Worm (Caenorhabditis elegans) whole organism, L3 larva: ENCODE measurements around the gene Y49F6B.20.

ENCODE experiments used
- ama-1 ChIP-seq: fragments of 150-350 bp; optimal IDR thresholded peaks from 2 replicates; lab custom pipeline; 2018
- ceh-82 ChIP-seq: fragments of 150-350 bp; optimal IDR thresholded peaks from 2 replicates; lab custom pipeline; 2014; ENCODE audit warnings: missing biosample characterization, missing genetic modification characterization
- ceh-9 ChIP-seq: sonication (generic microtip); optimal IDR thresholded peaks from 2 replicates; lab custom pipeline; 2018; ENCODE audit warnings: missing biosample characterization, missing genetic modification characterization
- daf-12 ChIP-seq: fragments of 150-350 bp; optimal IDR thresholded peaks from 2 replicates; lab custom pipeline; 2014; ENCODE audit warnings: missing biosample characterization, missing genetic modification reagents, missing genetic modification characterization
- egl-27 ChIP-seq: sonication (generic microtip); optimal IDR thresholded peaks from 4 replicates; lab custom pipeline; 2017; ENCODE audit warnings: missing biosample characterization, missing genetic modification reagents, missing genetic modification characterization
- elt-1 ChIP-seq: fragments of 150-350 bp; optimal IDR thresholded peaks from 2 replicates; lab custom pipeline; 2014; ENCODE audit warnings: missing biosample characterization, missing genetic modification characterization
- elt-2 ChIP-seq: sonication (generic microtip); optimal IDR thresholded peaks from 2 replicates; lab custom pipeline; 2016; ENCODE audit warnings: missing genetic modification reagents, mild to moderate bottlenecking, missing genetic modification characterization, missing compliant biosample characterization
- hmg-11 ChIP-seq: sonication (generic microtip); optimal IDR thresholded peaks from 2 replicates; lab custom pipeline; 2016; ENCODE audit warnings: missing genetic modification characterization, missing compliant biosample characterization
- jun-1 ChIP-seq: fragments of 150-350 bp; optimal IDR thresholded peaks from 2 replicates; lab custom pipeline; 2014; ENCODE audit warnings: missing biosample characterization, missing genetic modification reagents, missing genetic modification characterization
- lin-15B ChIP-seq: fragments of 150-350 bp; optimal IDR thresholded peaks from 2 replicates; lab custom pipeline; 2014; ENCODE audit warnings: missing biosample characterization, missing genetic modification characterization
- lsy-12 ChIP-seq: sonication (generic microtip); optimal IDR thresholded peaks from 2 replicates; lab custom pipeline; 2016; ENCODE audit warnings: mild to moderate bottlenecking, missing genetic modification characterization, missing compliant biosample characterization
- nfya-1 ChIP-seq: sonication (generic microtip); optimal IDR thresholded peaks from 2 replicates; lab custom pipeline; 2017; ENCODE audit warnings: missing genetic modification characterization, mild to moderate bottlenecking, missing compliant biosample characterization, antibody characterized with exemption, moderate library complexity; ENCODE audit not compliant: insufficient read depth
- nhr-11 ChIP-seq: fragments of 150-350 bp; optimal IDR thresholded peaks from 2 replicates; lab custom pipeline; 2014; ENCODE audit warnings: missing biosample characterization, missing genetic modification characterization
- nhr-28 ChIP-seq: fragments of 150-350 bp; optimal IDR thresholded peaks from 2 replicates; lab custom pipeline; 2014; ENCODE audit warnings: missing biosample characterization, missing genetic modification characterization
- pha-4 ChIP-seq: fragments of 150-350 bp; optimal IDR thresholded peaks from 2 replicates; lab custom pipeline; 2014; ENCODE audit warnings: missing biosample characterization, missing genetic modification reagents, missing genetic modification characterization
- unc-62 ChIP-seq: fragments of 150-350 bp; sonication (generic microtip); optimal IDR thresholded peaks from 4 replicates; lab custom pipeline; 2014; ENCODE audit warnings: missing biosample characterization, missing genetic modification reagents, missing genetic modification characterization
- zag-1 ChIP-seq: fragments of 150-350 bp; optimal IDR thresholded peaks from 2 replicates; lab custom pipeline; 2014; ENCODE audit warnings: missing biosample characterization, missing genetic modification characterization
- ztf-11 ChIP-seq: fragments of 150-350 bp; optimal IDR thresholded peaks from 2 replicates; lab custom pipeline; 2014; ENCODE audit warnings: missing biosample characterization, missing genetic modification characterization
- ztf-4 ChIP-seq: fragments of 150-350 bp; optimal IDR thresholded peaks from 2 replicates; lab custom pipeline; 2014; ENCODE audit warnings: missing biosample characterization, missing genetic modification characterization

Y49F6B.20 gene

DNA sequence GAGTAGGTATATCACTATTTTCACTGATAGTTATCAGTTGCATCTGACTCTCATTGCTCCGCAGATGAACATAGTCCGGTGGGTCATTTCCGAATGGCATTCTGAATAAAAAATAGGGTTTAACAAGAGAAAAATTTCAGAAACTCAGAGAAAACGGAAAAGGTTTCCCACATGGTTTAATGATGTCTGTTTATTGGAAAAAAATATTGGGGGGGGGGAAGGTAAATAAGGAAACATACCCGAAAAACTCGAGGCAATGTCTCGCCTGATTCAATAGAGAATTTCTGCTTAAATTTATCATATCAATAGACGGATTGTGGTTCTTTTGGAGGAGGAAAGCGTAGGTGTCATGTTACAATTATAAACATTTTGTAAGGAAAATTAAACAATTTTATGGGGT is 45.0 kb downstream of the Y49F6B.20 start, which contains the start of gene nep-11:
TSS of gene nep-11 (minus strand) at position 101 of the 400 bp plus-strand sequence.
- TF ChIP-seq elt-2, result no peak
- TF ChIP-seq lin-15B, result no peak
- TF ChIP-seq egl-27 (tag; lab: Kevin White, UChicago), result no peak
- no peak for TF ChIP-seq ama-1 (lab: Kevin White, UChicago)
- no peak for TF ChIP-seq nfya-1 (tag; lab: Kevin White, UChicago)
- no peak for TF ChIP-seq lsy-12 (tag; lab: Kevin White, UChicago)
- TF ChIP-seq jun-1 (tag; lab: Kevin White, UChicago), result no peak
- TF ChIP-seq zag-1 (tag; lab: Kevin White, UChicago), result no peak
- no peak for TF ChIP-seq ceh-9 (tag; lab: Kevin White, UChicago)
- no peak for TF ChIP-seq ztf-11
- no peak for TF ChIP-seq unc-62 (GFP tag; lab: Kevin White, UChicago)
- no peak for TF ChIP-seq elt-1 (tag; lab: Kevin White, UChicago)
- no peak for TF ChIP-seq ceh-82 (tag; lab: Kevin White, UChicago)
- TF ChIP-seq pha-4, result no peak
- no peak for TF ChIP-seq ztf-4 (tag; lab: Kevin White, UChicago)
- no peak for TF ChIP-seq nhr-11 (tag; lab: Kevin White, UChicago)

ce11 chrII:3422938-3423337 is 47.5 kb downstream of the Y49F6B.20 start:
- no peak for TF ChIP-seq zag-1 (tag; lab: Kevin White, UChicago)
- no peak for TF ChIP-seq daf-12 (tag; lab: Kevin White, UChicago)
- TF ChIP-seq nhr-28 (tag; lab: Kevin White, UChicago), result no peak
- TF ChIP-seq hmg-11 (tag; lab: Kevin White, UChicago), result no peak
- no peak for TF ChIP-seq egl-27 (tag; lab: Kevin White, UChicago)
- TF ChIP-seq unc-62 (GFP tag; lab: Kevin White, UChicago), result no peak
